Fruit fly (Drosophila melanogaster): Measurements from ENCODE around the gene CG15824.

The CG15824 gene

dm6 chr2L:897124-897523 lies 12.2 kb upstream of the CG15824 start:
- no peak for TF ChIP-seq Rel (GFP tag; optimal IDR thresholded peaks at IDR 0.05)
- no peak for TF ChIP-seq Rel (tag; optimal IDR thresholded peaks at IDR 0.05)
- TF ChIP-seq tai (GFP tag; optimal IDR thresholded peaks at IDR 0.05): no peak
- no peak for TF ChIP-seq jim (GFP tag; optimal IDR thresholded peaks at IDR 0.05)
- no peak for TF ChIP-seq CG9705 (GFP tag; optimal IDR thresholded peaks at IDR 0.05)
- no peak for TF ChIP-seq h (GFP tag; optimal IDR thresholded peaks at IDR 0.05)
- TF ChIP-seq CrebA (GFP tag; optimal IDR thresholded peaks at IDR 0.05; ENCODE audit: borderline replicate concordance): no peak
- no peak for TF ChIP-seq rgr (GFP tag; optimal IDR thresholded peaks at IDR 0.05)

dm6 chr2L:895448-895847 lies 10.5 kb upstream of the CG15824 start:
- peak; percentile 18 for TF ChIP-seq fru (GFP tag; optimal IDR thresholded peaks at IDR 0.05)
- TF ChIP-seq CrebA (GFP tag; optimal IDR thresholded peaks at IDR 0.05; ENCODE audit: borderline replicate concordance): no peak
- no peak for TF ChIP-seq dmrt93B (GFP tag; optimal IDR thresholded peaks at IDR 0.05)
- peak; percentile 25 for TF ChIP-seq br (GFP tag; optimal IDR thresholded peaks at IDR 0.05)

dm6 chr2L:893171-893570 lies 8.2 kb upstream of the CG15824 start:
- TF ChIP-seq lola (GFP tag; optimal IDR thresholded peaks at IDR 0.05): no peak
- no peak for TF ChIP-seq pan (optimal IDR thresholded peaks at IDR 0.05)
- TF ChIP-seq Dif (GFP tag; optimal IDR thresholded peaks at IDR 0.05; ENCODE audit: partially characterized antibody): no peak
- TF ChIP-seq CrebA (GFP tag; optimal IDR thresholded peaks at IDR 0.05; ENCODE audit: borderline replicate concordance): no peak
- TF ChIP-seq dmrt93B (GFP tag; optimal IDR thresholded peaks at IDR 0.05): no peak
- no peak for TF ChIP-seq br (GFP tag; optimal IDR thresholded peaks at IDR 0.05)
- no peak for TF ChIP-seq foxo (GFP tag; optimal IDR thresholded peaks at IDR 0.05)
- no peak for TF ChIP-seq N (GFP tag; optimal IDR thresholded peaks at IDR 0.05)
- no peak for TF ChIP-seq GATAd (GFP tag; optimal IDR thresholded peaks at IDR 0.05)
- TF ChIP-seq Rel (GFP tag; optimal IDR thresholded peaks at IDR 0.05): no peak
- no peak for TF ChIP-seq Rel (tag; optimal IDR thresholded peaks at IDR 0.05)
- TF ChIP-seq dl (GFP tag; optimal IDR thresholded peaks at IDR 0.05; ENCODE audit: insufficient read depth in 1 of 2, partially characterized antibody in 2 of 2): no peak
- TF ChIP-seq Vsx2 (GFP tag; optimal IDR thresholded peaks at IDR 0.05; ENCODE audit: partially characterized antibody): no peak
- no peak for TF ChIP-seq HLH106 (tag; optimal IDR thresholded peaks at IDR 0.05)
- TF ChIP-seq Myc (optimal IDR thresholded peaks at IDR 0.05): no peak
- TF ChIP-seq woc (GFP tag; optimal IDR thresholded peaks at IDR 0.05): no peak
- TF ChIP-seq ey (GFP tag; optimal IDR thresholded peaks at IDR 0.05): no peak

dm6 chr2L:892461-892860 lies 7.5 kb upstream of the CG15824 start:
- peak; percentile 2 for TF ChIP-seq HLH106 (tag; optimal IDR thresholded peaks at IDR 0.05)
- no peak for TF ChIP-seq OdsH (GFP tag; optimal IDR thresholded peaks at IDR 0.05)
- TF ChIP-seq foxo (GFP tag; optimal IDR thresholded peaks at IDR 0.05): peak in 1 of 2 experiments; percentile 11
- peak; percentile 2 for TF ChIP-seq fru (GFP tag; optimal IDR thresholded peaks at IDR 0.05)

- TF ChIP-seq Dfd (GFP tag; optimal IDR thresholded peaks at IDR 0.05) (no peak), Vsx2 (GFP tag; optimal IDR thresholded peaks at IDR 0.05; ENCODE audit: partially characterized antibody) (no peak), h (GFP tag; optimal IDR thresholded peaks at IDR 0.05) (no peak), usp (GFP tag; optimal IDR thresholded peaks at IDR 0.05) (no peak), Myc (optimal IDR thresholded peaks at IDR 0.05) (no peak)
These were observed 4.9 kb upstream of the CG15824 start for dm6 chr2L:889799-890198.

dm6 chr2L:887788-888187 lies 2.8 kb upstream of the CG15824 start:
- no peak for TF ChIP-seq sage (GFP tag; optimal IDR thresholded peaks at IDR 0.05)
- TF ChIP-seq psq (GFP tag; optimal IDR thresholded peaks at IDR 0.05): no peak
- TF ChIP-seq dsf (GFP tag; optimal IDR thresholded peaks at IDR 0.05; ENCODE audit: borderline replicate concordance): no peak
- TF ChIP-seq CG9705 (GFP tag; optimal IDR thresholded peaks at IDR 0.05): no peak
- no peak for TF ChIP-seq usp (GFP tag; optimal IDR thresholded peaks at IDR 0.05)
- TF ChIP-seq CrebA (GFP tag; optimal IDR thresholded peaks at IDR 0.05; ENCODE audit: borderline replicate concordance): no peak
- TF ChIP-seq Sp1 (GFP tag; optimal IDR thresholded peaks at IDR 0.05): no peak
- TF ChIP-seq ey (GFP tag; optimal IDR thresholded peaks at IDR 0.05): no peak
- TF ChIP-seq Hr83 (GFP tag; optimal IDR thresholded peaks at IDR 0.05; ENCODE audit: poor library complexity, severe bottlenecking): no peak
- TF ChIP-seq HLH106 (tag; optimal IDR thresholded peaks at IDR 0.05): no peak

All from whole organism, wandering third instar larva.